Fruit fly (Drosophila melanogaster): ENCODE measurements around the gene Sarm.

Gene Sarm

dm6 chr3L:8091650-8092068 is 28.0 kb downstream of the Sarm start, which contains the start of gene CG7565 (continued):
- peak; percentile 71 for TF ChIP-seq Rfx (GFP tag; IDR thresholded peaks at IDR 0.05)
- no peak for TF ChIP-seq CG17612 (GFP tag; IDR thresholded peaks at IDR 0.05)
- TF ChIP-seq CG1233 (GFP tag; optimal IDR thresholded peaks at IDR 0.05) = peak; percentile 12
- no peak for TF ChIP-seq CG15696 (tag; optimal IDR thresholded peaks at IDR 0.05)
- no peak for TF ChIP-seq Dref (GFP tag; IDR thresholded peaks at IDR 0.05)
- TF ChIP-seq CG17186 (GFP tag; optimal IDR thresholded peaks at IDR 0.05) = peak; percentile 77
- TF ChIP-seq Hr51 (GFP tag; optimal IDR thresholded peaks at IDR 0.05) = peak; percentile 41 to 42
- peak; percentile 93 for TF ChIP-seq CG7928 (GFP tag; optimal IDR thresholded peaks at IDR 0.05)
- TF ChIP-seq CG8388 (GFP tag; optimal IDR thresholded peaks at IDR 0.05) = no peak
- peak; percentile 14 for TF ChIP-seq CG18262 (tag; optimal IDR thresholded peaks at IDR 0.05)
- no peak for TF ChIP-seq insv (GFP tag; optimal IDR thresholded peaks at IDR 0.05)
- peak; percentile 18 for TF ChIP-seq CoRest (tag; optimal IDR thresholded peaks at IDR 0.05)
- no peak for TF ChIP-seq emc (GFP tag; optimal IDR thresholded peaks at IDR 0.05)
- TF ChIP-seq z (GFP tag; IDR thresholded peaks at IDR 0.05) = no peak
- peak; percentile 5 for TF ChIP-seq CG11723 (GFP tag; optimal IDR thresholded peaks at IDR 0.05)
- peak; percentile 21 for TF ChIP-seq CG18619 (GFP tag; optimal IDR thresholded peaks at IDR 0.05)
- no peak for TF ChIP-seq CG2199 (GFP tag; IDR thresholded peaks at IDR 0.05)
- no peak for TF ChIP-seq CG14667 (GFP tag; IDR thresholded peaks at IDR 0.05)
- no peak for TF ChIP-seq CG42726 (GFP tag; IDR thresholded peaks at IDR 0.05; ENCODE audit: partially characterized antibody)
- no peak for TF ChIP-seq run (tag; optimal IDR thresholded peaks at IDR 0.05)
- no peak for TF ChIP-seq Lim3 (GFP tag; IDR thresholded peaks at IDR 0.05)
- no peak for TF ChIP-seq Sry-β (GFP tag; optimal IDR thresholded peaks at IDR 0.05)
- peak; percentile 3 for TF ChIP-seq CG18476 (GFP tag; optimal IDR thresholded peaks at IDR 0.05)
- no peak for TF ChIP-seq nerfin-2 (GFP tag; IDR thresholded peaks at IDR 0.05; ENCODE audit: partially characterized antibody)
- TF ChIP-seq Spps (tag; optimal IDR thresholded peaks at IDR 0.05) = no peak
- peak; percentile 73 for TF ChIP-seq CG34376 (GFP tag; optimal IDR thresholded peaks at IDR 0.05)
- TF ChIP-seq ato (GFP tag; IDR thresholded peaks at IDR 0.05; ENCODE audit: partially characterized antibody) = no peak
- TF ChIP-seq CG15269 (tag; optimal IDR thresholded peaks at IDR 0.05) = peak; percentile 22
- peak; percentile 30 for TF ChIP-seq CG13894 (tag; optimal IDR thresholded peaks at IDR 0.05)
- no peak for TF ChIP-seq Doc2 (GFP tag; IDR thresholded peaks at IDR 0.05)
- no peak for TF ChIP-seq ttk (GFP tag; IDR thresholded peaks at IDR 0.05)
- no peak for TF ChIP-seq hb (GFP tag; IDR thresholded peaks at IDR 0.05; ENCODE audit: partially characterized antibody)
- peak; percentile 90 for TF ChIP-seq exex (tag; optimal IDR thresholded peaks at IDR 0.05)
- peak; percentile 60 for TF ChIP-seq lilli (GFP tag; optimal IDR thresholded peaks at IDR 0.05)
- no peak for TF ChIP-seq Poxn (GFP tag; IDR thresholded peaks at IDR 0.05)
- TF ChIP-seq CkIIα-i1 (GFP tag; IDR thresholded peaks at IDR 0.05) = no peak
- TF ChIP-seq rib (GFP tag; IDR thresholded peaks at IDR 0.05) = no peak
- TF ChIP-seq dan (GFP tag; IDR thresholded peaks at IDR 0.05) = no peak
- no peak for TF ChIP-seq slp2 (GFP tag; optimal IDR thresholded peaks at IDR 0.05)
- peak in 1 of 2 experiments; percentile 20 for TF ChIP-seq bsh (GFP tag; optimal IDR thresholded peaks at IDR 0.05)
- TF ChIP-seq tgo (GFP tag; IDR thresholded peaks at IDR 0.05) = no peak
- no peak for TF ChIP-seq Gsc (GFP tag; IDR thresholded peaks at IDR 0.05)
- TF ChIP-seq BEAF-32 (GFP tag; optimal IDR thresholded peaks at IDR 0.05) = peak; percentile 55
- TF ChIP-seq ewg (GFP tag; optimal IDR thresholded peaks at IDR 0.05) = peak; percentile 96
- no peak for TF ChIP-seq ranshi (GFP tag; IDR thresholded peaks at IDR 0.05)
- peak; percentile 9 for TF ChIP-seq kah (GFP tag; optimal IDR thresholded peaks at IDR 0.05)
- TF ChIP-seq amos (GFP tag; IDR thresholded peaks at IDR 0.05; ENCODE audit: partially characterized antibody) = no peak; the same call in 1 of the 2 replicates
- no peak for TF ChIP-seq CG13424 (tag; optimal IDR thresholded peaks at IDR 0.05)
- TF ChIP-seq GATAe (GFP tag; conservative IDR thresholded peaks at IDR 0.05) = no peak
- no peak for TF ChIP-seq Hr78 (GFP tag; optimal IDR thresholded peaks at IDR 0.05)

Measured in whole organism, embryonic.